Fruit fly (Drosophila melanogaster) whole organism, embryonic: ENCODE measurements around the gene trus.

Experiments
- Aef1 ChIP-seq: fragments of 200-800 bp; sonication (Bioruptor generic); IDR thresholded peaks from 3 replicates; pipeline ENCODE4 v1.3.6; 2022; ENCODE audit warnings: missing biosample characterization, missing genetic modification characterization
- Atf6 ChIP-seq: fragments of 200-800 bp; sonication (Bioruptor generic); IDR thresholded peaks from 2 replicates; pipeline ENCODE4 v1.3.6; 2022; ENCODE audit warnings: missing biosample characterization, missing genetic modification characterization
- Blimp-1 ChIP-seq: fragments of 200-800 bp; sonication (Bioruptor generic); optimal IDR thresholded peaks from 3 replicates; lab custom pipeline; 2018; ENCODE audit warnings: missing biosample characterization, missing genetic modification characterization, mild to moderate bottlenecking, moderate library complexity, missing genetic modification reagents
- BtbVII ChIP-seq: fragments of 200-800 bp; sonication (Bioruptor generic); optimal IDR thresholded peaks from 3 replicates; lab custom pipeline; 2017; ENCODE audit warnings: missing biosample characterization, mild to moderate bottlenecking, missing genetic modification characterization
- CG10979 ChIP-seq: fragments of 200-800 bp; sonication (Bioruptor generic); optimal IDR thresholded peaks from 2 replicates; lab custom pipeline; 2018; ENCODE audit warnings: missing biosample characterization, mild to moderate bottlenecking, missing genetic modification characterization, moderate library complexity
- CG11723 ChIP-seq: fragments of 200-800 bp; sonication (Bioruptor generic); optimal IDR thresholded peaks from 2 replicates; lab custom pipeline; 2017; ENCODE audit warnings: missing biosample characterization, mild to moderate bottlenecking, missing genetic modification characterization
- CG14050 ChIP-seq: fragments of 200-800 bp; sonication (Bioruptor generic); IDR thresholded peaks from 3 replicates; pipeline ENCODE4 v1.3.6; 2022; ENCODE audit warnings: missing biosample characterization, missing genetic modification characterization
- CG15011 ChIP-seq: fragments of 200-800 bp; sonication (Bioruptor generic); optimal IDR thresholded peaks from 3 replicates; lab custom pipeline; 2018; ENCODE audit warnings: missing biosample characterization, mild to moderate bottlenecking, missing genetic modification characterization
- CG1529 ChIP-seq: fragments of 200-800 bp; sonication (Bioruptor generic); optimal IDR thresholded peaks from 3 replicates; lab custom pipeline; 2018; ENCODE audit warnings: missing biosample characterization, missing genetic modification characterization
- CG16779 ChIP-seq: fragments of 200-800 bp; sonication (Bioruptor generic); IDR thresholded peaks from 2 replicates; pipeline ENCODE4 v1.3.6; 2022; ENCODE audit warnings: missing biosample characterization, missing genetic modification characterization
- CG1832 ChIP-seq: fragments of 200-800 bp; sonication (Bioruptor generic); optimal IDR thresholded peaks from 2 replicates; lab custom pipeline; 2017; ENCODE audit warnings: missing biosample characterization, mild to moderate bottlenecking, missing genetic modification characterization, inconsistent platforms
- CG18599 ChIP-seq: fragments of 200-800 bp; sonication (Bioruptor generic); optimal IDR thresholded peaks from 3 replicates; lab custom pipeline; 2017; ENCODE audit warnings: missing biosample characterization, missing genetic modification characterization, mild to moderate bottlenecking, moderate library complexity, missing genetic modification reagents
- CG18764 ChIP-seq: fragments of 200-800 bp; sonication (Bioruptor generic); optimal IDR thresholded peaks from 3 replicates; lab custom pipeline; 2016; ENCODE audit warnings: missing biosample characterization, missing genetic modification characterization
- CG2116 ChIP-seq: fragments of 200-800 bp; sonication (Bioruptor generic); optimal IDR thresholded peaks from 3 replicates; lab custom pipeline; 2018; ENCODE audit warnings: missing biosample characterization, mild to moderate bottlenecking, missing genetic modification characterization
- CG3163 ChIP-seq: fragments of 200-800 bp; sonication (Bioruptor generic); optimal IDR thresholded peaks from 3 replicates; lab custom pipeline; 2016; ENCODE audit warnings: missing biosample characterization, missing genetic modification characterization
- CG3407 ChIP-seq: fragments of 200-800 bp; sonication (Bioruptor generic); optimal IDR thresholded peaks from 2 replicates; lab custom pipeline; 2018; ENCODE audit warnings: missing biosample characterization, mild to moderate bottlenecking, missing genetic modification characterization
- CG4617 ChIP-seq: fragments of 200-800 bp; sonication (Bioruptor generic); optimal IDR thresholded peaks from 3 replicates; lab custom pipeline; 2016; ENCODE audit warnings: missing biosample characterization, missing genetic modification characterization, borderline replicate concordance
- CG6175 ChIP-seq: fragments of 200-800 bp; sonication (Bioruptor generic); IDR thresholded peaks from 3 replicates; pipeline ENCODE4 v1.3.6; 2022; ENCODE audit warnings: missing biosample characterization, missing genetic modification characterization
- CG6272 ChIP-seq: fragments of 200-800 bp; sonication (Bioruptor generic); IDR thresholded peaks from 2 replicates; pipeline ENCODE4 v1.3.6; 2022; ENCODE audit warnings: missing biosample characterization, missing genetic modification characterization
- CG8359 ChIP-seq: fragments of 200-800 bp; sonication (Bioruptor generic); optimal IDR thresholded peaks from 2 replicates; lab custom pipeline; 2017; ENCODE audit warnings: missing biosample characterization, mild to moderate bottlenecking, missing genetic modification characterization, borderline replicate concordance
- CG8924 ChIP-seq: fragments of 200-800 bp; optimal IDR thresholded peaks from 3 replicates; lab custom pipeline; 2019; ENCODE audit warnings: missing biosample characterization, mild to moderate bottlenecking, missing genetic modification characterization, moderate library complexity
- CG9727 ChIP-seq: fragments of 200-800 bp; sonication (Bioruptor generic); optimal IDR thresholded peaks from 3 replicates; lab custom pipeline; 2017; ENCODE audit warnings: missing biosample characterization, mild to moderate bottlenecking, missing genetic modification characterization
- Chrac-16 ChIP-seq: fragments of 200-800 bp; sonication (Bioruptor generic); optimal IDR thresholded peaks from 3 replicates; lab custom pipeline; 2016; ENCODE audit warnings: missing biosample characterization, missing genetic modification characterization
- CrebB ChIP-seq: fragments of 200-800 bp; sonication (Bioruptor generic); optimal IDR thresholded peaks from 3 replicates; lab custom pipeline; 2018; ENCODE audit warnings: missing biosample characterization, mild to moderate bottlenecking, missing genetic modification characterization
- Dek ChIP-seq: fragments of 200-800 bp; sonication (Bioruptor generic); optimal IDR thresholded peaks from 3 replicates; lab custom pipeline; 2019; ENCODE audit warnings: missing biosample characterization, mild to moderate bottlenecking, missing genetic modification characterization, moderate library complexity
- Eip74EF ChIP-seq, 2 experiments: fragments of 200-800 bp in 1 of 2; fragments of >200 bp in 1 of 2; sonication (Bioruptor generic) in 1 of 2; optimal IDR thresholded peaks; 2 replicates each; lab custom pipeline; 2017 to 2019; ENCODE audit warnings: missing biosample characterization in 2 of 2, missing genetic modification characterization in 2 of 2, mild to moderate bottlenecking in 1 of 2, moderate library complexity in 1 of 2
- HHEX ChIP-seq: fragments of 200-800 bp; sonication (Bioruptor generic); optimal IDR thresholded peaks from 3 replicates; lab custom pipeline; 2017; ENCODE audit warnings: missing biosample characterization, mild to moderate bottlenecking, missing genetic modification characterization, missing genetic modification reagents
- HLH54F ChIP-seq: fragments of 200-800 bp; sonication (Bioruptor generic); optimal IDR thresholded peaks from 3 replicates; lab custom pipeline; 2016; ENCODE audit warnings: missing biosample characterization, missing genetic modification characterization
- Hey ChIP-seq: fragments of 200-800 bp; sonication (Bioruptor generic); optimal IDR thresholded peaks from 3 replicates; lab custom pipeline; 2018; ENCODE audit warnings: missing biosample characterization, mild to moderate bottlenecking, missing genetic modification characterization
- Hmx ChIP-seq: fragments of 200-800 bp; sonication (Bioruptor generic); optimal IDR thresholded peaks from 2 replicates; lab custom pipeline; 2016; ENCODE audit warnings: missing biosample characterization, missing genetic modification characterization
- Hr3 ChIP-seq: fragments of 200-800 bp; sonication (Bioruptor generic); optimal IDR thresholded peaks from 3 replicates; lab custom pipeline; 2016; ENCODE audit warnings: missing biosample characterization, missing genetic modification characterization
- Mad ChIP-seq: fragments of 200-800 bp; sonication (Bioruptor generic); optimal IDR thresholded peaks from 2 replicates; lab custom pipeline; 2016; ENCODE audit warnings: missing biosample characterization, missing genetic modification characterization
- Myb ChIP-seq: fragments of 200-800 bp; sonication (Bioruptor generic); optimal IDR thresholded peaks from 2 replicates; lab custom pipeline; 2016; ENCODE audit warnings: missing biosample characterization, missing genetic modification characterization
- Nf-YC ChIP-seq: fragments of 200-800 bp; optimal IDR thresholded peaks from 3 replicates; lab custom pipeline; 2019; ENCODE audit warnings: missing biosample characterization, mild to moderate bottlenecking, missing genetic modification characterization, moderate library complexity
- Taf1 ChIP-seq: fragments of 200-800 bp; sonication (Bioruptor generic); IDR thresholded peaks from 2 replicates; pipeline ENCODE4 v1.3.6; 2022; ENCODE audit warnings: missing biosample characterization, missing genetic modification characterization
- az2 ChIP-seq: fragments of 200-800 bp; sonication (Bioruptor generic); optimal IDR thresholded peaks from 3 replicates; lab custom pipeline; 2016; ENCODE audit warnings: missing biosample characterization, missing genetic modification characterization
- ci ChIP-seq: fragments of 200-800 bp; sonication (Bioruptor generic); IDR thresholded peaks from 3 replicates; pipeline ENCODE4 v1.3.6; 2022; ENCODE audit warnings: missing biosample characterization, missing genetic modification characterization
- crol ChIP-seq: fragments of 200-800 bp; sonication (Bioruptor generic); IDR thresholded peaks from 2 replicates; pipeline ENCODE4 v1.3.6; 2022; ENCODE audit warnings: missing biosample characterization, missing genetic modification characterization
- eve ChIP-seq, 2 experiments: fragments of >200 bp; optimal IDR thresholded peaks; 2 replicates each; lab custom pipeline; 2017; ENCODE audit warnings: missing biosample characterization in 2 of 2, missing genetic modification characterization in 2 of 2
- fd64A ChIP-seq: fragments of 200-800 bp; sonication (Bioruptor generic); optimal IDR thresholded peaks from 3 replicates; lab custom pipeline; 2018; ENCODE audit warnings: missing biosample characterization, mild to moderate bottlenecking, missing genetic modification characterization
- fu2 ChIP-seq: fragments of 200-800 bp; sonication (Bioruptor generic); optimal IDR thresholded peaks from 2 replicates; lab custom pipeline; 2016; ENCODE audit warnings: missing biosample characterization, missing genetic modification characterization
- hkb ChIP-seq, 2 experiments: fragments of 200-800 bp in 1 of 2; fragments of >200 bp in 1 of 2; sonication (Bioruptor generic) in 1 of 2; IDR thresholded peaks in 1 of 2; optimal IDR thresholded peaks in 1 of 2; 2 replicates each; pipeline versions ENCODE4 v1.3.6 to Lab custom; 2017 to 2022; ENCODE audit warnings: missing biosample characterization in 1 of 2, missing genetic modification characterization in 1 of 2
- kni ChIP-seq: fragments of 200-800 bp; sonication (Bioruptor generic); optimal IDR thresholded peaks from 3 replicates; lab custom pipeline; 2017; ENCODE audit warnings: mild to moderate bottlenecking, missing biosample characterization, missing genetic modification reagents, missing genetic modification characterization
- knrl ChIP-seq: fragments of 200-800 bp; sonication (Bioruptor generic); IDR thresholded peaks from 3 replicates; pipeline ENCODE4 v1.3.6; 2022; ENCODE audit warnings: missing biosample characterization, missing genetic modification characterization; ENCODE audit not compliant: partially characterized antibody
- pan ChIP-seq, 4 experiments: fragments of >200 bp in 3 of 4; fragments of 200-800 bp in 1 of 4; sonication (Bioruptor generic) in 1 of 4; optimal IDR thresholded peaks in 3 of 4; IDR thresholded peaks in 1 of 4; 2 replicates each; pipeline versions ENCODE4 v1.3.6 to Lab custom; 2017 to 2022; ENCODE audit warnings: missing biosample characterization in 2 of 4, missing genetic modification characterization in 2 of 4, mixed read lengths in 1 of 4
- pnt ChIP-seq: fragments of 200-800 bp; sonication (Bioruptor generic); optimal IDR thresholded peaks from 3 replicates; lab custom pipeline; 2016; ENCODE audit warnings: missing biosample characterization, missing genetic modification characterization
- pzg ChIP-seq: fragments of 200-800 bp; sonication (Bioruptor generic); optimal IDR thresholded peaks from 3 replicates; lab custom pipeline; 2018; ENCODE audit warnings: missing biosample characterization, mild to moderate bottlenecking, missing genetic modification characterization, moderate library complexity
- tin ChIP-seq: fragments of 200-800 bp; sonication (Bioruptor generic); optimal IDR thresholded peaks from 3 replicates; lab custom pipeline; 2016; ENCODE audit warnings: missing biosample characterization, missing genetic modification characterization
- vfl ChIP-seq: fragments of 200-800 bp; sonication (Bioruptor generic); optimal IDR thresholded peaks from 2 replicates; lab custom pipeline; 2016; ENCODE audit warnings: missing biosample characterization, missing genetic modification characterization

The trus gene

DNA sequence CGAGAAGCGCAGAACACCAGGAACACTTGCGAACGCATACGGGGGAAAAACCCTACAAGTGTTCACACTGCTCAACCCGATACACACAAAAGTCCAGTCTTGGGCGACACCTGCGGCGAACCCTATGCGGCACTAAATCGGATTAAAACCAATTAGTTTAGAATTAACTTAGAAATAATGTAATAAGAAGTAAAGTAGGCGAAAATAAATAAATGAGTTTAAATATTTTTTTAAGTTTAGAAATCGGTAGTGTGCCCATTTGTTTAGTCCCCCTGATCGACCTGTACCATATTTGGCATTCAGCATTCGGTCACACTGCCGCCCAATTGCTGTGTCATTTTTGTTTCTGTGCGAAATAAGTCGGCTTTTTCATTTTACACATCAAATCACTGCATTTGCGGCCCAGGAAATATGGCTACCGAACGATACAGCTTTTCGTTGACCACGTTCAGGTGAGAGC is 25.3 kb upstream of the trus start, which contains the start of gene Prosalpha2 (continued):
- TF ChIP-seq CG3163 (GFP tag; lab: Kevin White, UChicago) (no peak), CG4617 (GFP tag; lab: Kevin White, UChicago) (peak; percentile 57), Atf6 (GFP tag; lab: Robert Waterston, UW) (no peak), HHEX (GFP tag; lab: Kevin White, UChicago) (no peak), Taf1 (no peak), Dek (no peak), Blimp-1 (GFP tag; lab: Kevin White, UChicago) (no peak), pnt (no peak), az2 (GFP tag; lab: Kevin White, UChicago) (no peak), CG10979 (tag; lab: Kevin White, UChicago) (no peak), Hey (tag; lab: Kevin White, UChicago) (no peak), eve (GFP tag; optimal IDR thresholded peaks at IDR 0.05; lab: Kevin White, UChicago) (no peak), fd64A (no peak), crol (GFP tag; lab: Robert Waterston, UW) (no peak), CG9727 (GFP tag; lab: Kevin White, UChicago) (no peak), CG18764 (no peak), HLH54F (GFP tag; lab: Kevin White, UChicago) (no peak), knrl (GFP tag; lab: Robert Waterston, UW) (no peak), CG6175 (GFP tag; lab: Robert Waterston, UW) (no peak), ci (GFP tag; lab: Robert Waterston, UW) (no peak), tin (no peak), pzg (GFP tag; lab: Kevin White, UChicago) (peak; percentile 61), CG14050 (GFP tag; lab: Robert Waterston, UW) (no peak), CG1832 (GFP tag; lab: Kevin White, UChicago) (no peak), BtbVII (GFP tag; lab: Kevin White, UChicago) (no peak), CG16779 (GFP tag; lab: Robert Waterston, UW) (no peak), hkb (optimal IDR thresholded peaks at IDR 0.05; lab: Kevin White, UChicago) (no peak), hkb (GFP tag; IDR thresholded peaks at IDR 0.05; lab: Robert Waterston, UW) (no peak), Aef1 (GFP tag; lab: Robert Waterston, UW) (no peak), vfl (GFP tag; lab: Kevin White, UChicago) (no peak), CG8359 (GFP tag; lab: Kevin White, UChicago) (no peak), CG15011 (GFP tag; lab: Kevin White, UChicago) (no peak), CG2116 (no peak), Mad (no peak), kni (GFP tag; lab: Kevin White, UChicago) (no peak), CrebB (tag; lab: Kevin White, UChicago) (no peak), Nf-YC (peak; percentile 30), CG11723 (GFP tag; lab: Kevin White, UChicago) (no peak), fu2 (no peak), CG3407 (GFP tag; lab: Kevin White, UChicago) (no peak), CG8924 (tag; lab: Kevin White, UChicago) (peak; percentile 11), Myb (GFP tag; lab: Kevin White, UChicago) (peak; percentile 20), CG1529 (no peak), Hmx (GFP tag; lab: Kevin White, UChicago) (no peak), CG18599 (GFP tag; lab: Kevin White, UChicago) (no peak), Eip74EF (GFP tag; optimal IDR thresholded peaks at IDR 0.05; lab: Kevin White, UChicago) (no peak), Hr3 (no peak), pan (optimal IDR thresholded peaks at IDR 0.05; lab: Kevin White, UChicago) (no peak), pan (GFP tag; optimal IDR thresholded peaks at IDR 0.05 in 1 of 2, IDR thresholded peaks at IDR 0.05 in 1 of 2) (no peak), CG6272 (GFP tag; lab: Robert Waterston, UW) (no peak; the same call in 1 of the 2 replicates), Chrac-16 (GFP tag; lab: Kevin White, UChicago) (no peak)
